Fruit fly (Drosophila melanogaster) whole organism, embryonic: Measurements from ENCODE around the gene Tango2.
A peak's percentile ranks its signal among the peaks of the same experiment; 100 is the strongest.

Experiments used
- ATbp ChIP-seq: fragments of 200-800 bp; sonication (Bioruptor generic); optimal IDR thresholded peaks from 2 replicates; lab custom pipeline; 2017; ENCODE audit warnings: missing biosample characterization, mild to moderate bottlenecking, missing genetic modification characterization, missing genetic modification reagents
- B-H2 ChIP-seq: fragments of 200-800 bp; sonication (Bioruptor generic); optimal IDR thresholded peaks from 2 replicates; lab custom pipeline; 2018; ENCODE audit warnings: missing biosample characterization, mild to moderate bottlenecking, missing genetic modification characterization
- Bgb ChIP-seq: fragments of 200-800 bp; sonication (Bioruptor generic); IDR thresholded peaks from 2 replicates; pipeline ENCODE4 v1.3.6; 2022; ENCODE audit warnings: missing biosample characterization, missing genetic modification characterization; ENCODE audit not compliant: partially characterized antibody
- Bteb2 ChIP-seq: fragments of 200-800 bp; sonication (Bioruptor generic); optimal IDR thresholded peaks from 2 replicates; lab custom pipeline; 2016; ENCODE audit warnings: missing biosample characterization, missing genetic modification characterization
- CG10147 ChIP-seq: fragments of 200-800 bp; sonication (Bioruptor generic); optimal IDR thresholded peaks from 2 replicates; lab custom pipeline; 2019; ENCODE audit warnings: missing biosample characterization, mild to moderate bottlenecking, missing genetic modification characterization, moderate library complexity
- CG12071 ChIP-seq: fragments of 200-800 bp; sonication (Bioruptor generic); optimal IDR thresholded peaks from 3 replicates; lab custom pipeline; 2018; ENCODE audit warnings: missing biosample characterization, mild to moderate bottlenecking, missing genetic modification characterization
- CG12769 ChIP-seq: fragments of 200-800 bp; sonication (Bioruptor generic); optimal IDR thresholded peaks from 2 replicates; lab custom pipeline; 2019; ENCODE audit warnings: missing biosample characterization, mild to moderate bottlenecking, missing genetic modification characterization, moderate library complexity
- CG13424 ChIP-seq: fragments of 200-800 bp; sonication (Bioruptor generic); optimal IDR thresholded peaks from 2 replicates; lab custom pipeline; 2019; ENCODE audit warnings: missing biosample characterization, mild to moderate bottlenecking, missing genetic modification characterization, moderate library complexity
- CG13624 ChIP-seq: fragments of 200-800 bp; sonication (Bioruptor generic); optimal IDR thresholded peaks from 2 replicates; lab custom pipeline; 2016; ENCODE audit warnings: missing biosample characterization, missing genetic modification characterization
- CG15269 ChIP-seq: fragments of 200-800 bp; sonication (Bioruptor generic); optimal IDR thresholded peaks from 2 replicates; lab custom pipeline; 2018; ENCODE audit warnings: missing biosample characterization, mild to moderate bottlenecking, missing genetic modification characterization, moderate library complexity
- CG15479 ChIP-seq: fragments of 200-800 bp; sonication (Bioruptor generic); optimal IDR thresholded peaks from 3 replicates; lab custom pipeline; 2019; ENCODE audit warnings: missing biosample characterization, mild to moderate bottlenecking, missing genetic modification characterization, moderate library complexity
- CG15696 ChIP-seq: fragments of 200-800 bp; sonication (Bioruptor generic); optimal IDR thresholded peaks from 2 replicates; lab custom pipeline; 2019; ENCODE audit warnings: missing biosample characterization, mild to moderate bottlenecking, missing genetic modification characterization, moderate library complexity
- CG2199 ChIP-seq: fragments of 200-800 bp; sonication (Bioruptor generic); IDR thresholded peaks from 3 replicates; pipeline ENCODE4 v1.3.6; 2022; ENCODE audit warnings: missing biosample characterization, missing genetic modification characterization
- CG31441 ChIP-seq: fragments of 200-800 bp; sonication (Bioruptor generic); IDR thresholded peaks from 2 replicates; pipeline ENCODE4 v1.3.6; 2022; ENCODE audit warnings: missing biosample characterization, missing genetic modification characterization
- CG6654 ChIP-seq: fragments of 200-800 bp; sonication (Bioruptor generic); optimal IDR thresholded peaks from 2 replicates; lab custom pipeline; 2017; ENCODE audit warnings: missing biosample characterization, mild to moderate bottlenecking, missing genetic modification characterization
- CG8290 ChIP-seq, 3 experiments: fragments of 200-800 bp; sonication (Bioruptor generic); optimal IDR thresholded peaks; 2 replicates each; lab custom pipeline; 2016 to 2019; ENCODE audit warnings: missing biosample characterization in 3 of 3, missing genetic modification characterization in 3 of 3, mild to moderate bottlenecking in 2 of 3, moderate library complexity in 1 of 3
- CG8924 ChIP-seq: fragments of 200-800 bp; optimal IDR thresholded peaks from 3 replicates; lab custom pipeline; 2019; ENCODE audit warnings: missing biosample characterization, mild to moderate bottlenecking, missing genetic modification characterization, moderate library complexity
- CG9797 ChIP-seq: fragments of 200-800 bp; sonication (Bioruptor generic); optimal IDR thresholded peaks from 3 replicates; lab custom pipeline; 2018; ENCODE audit warnings: missing biosample characterization, mild to moderate bottlenecking, missing genetic modification characterization
- Doc3 ChIP-seq: fragments of 200-800 bp; sonication (Bioruptor generic); IDR thresholded peaks from 3 replicates; pipeline ENCODE4 v1.3.6; 2022; ENCODE audit warnings: missing biosample characterization, missing genetic modification characterization; ENCODE audit not compliant: partially characterized antibody
- Dp ChIP-seq: fragments of 200-800 bp; sonication (Bioruptor generic); optimal IDR thresholded peaks from 2 replicates; lab custom pipeline; 2018; ENCODE audit warnings: missing biosample characterization, mild to moderate bottlenecking, missing genetic modification characterization, moderate library complexity
- Drgx ChIP-seq: fragments of 200-800 bp; sonication (Bioruptor generic); IDR thresholded peaks from 2 replicates; pipeline ENCODE4 v1.3.6; 2022; ENCODE audit warnings: missing biosample characterization, missing genetic modification characterization
- Fer1 ChIP-seq: fragments of 200-800 bp; sonication (Bioruptor generic); optimal IDR thresholded peaks from 2 replicates; lab custom pipeline; 2017; ENCODE audit warnings: missing biosample characterization, mild to moderate bottlenecking, missing genetic modification characterization
- Hmr ChIP-seq: fragments of 200-800 bp; sonication (Bioruptor generic); optimal IDR thresholded peaks from 3 replicates; lab custom pipeline; 2017; ENCODE audit warnings: mild to moderate bottlenecking, missing biosample characterization, missing genetic modification reagents, missing genetic modification characterization
- Hr51 ChIP-seq, 2 experiments: fragments of 200-800 bp; sonication (Bioruptor generic); optimal IDR thresholded peaks; 2 replicates in 1 of 2; 3 replicates in 1 of 2; lab custom pipeline; 2016 to 2018; ENCODE audit warnings: missing biosample characterization in 2 of 2, missing genetic modification characterization in 2 of 2, mild to moderate bottlenecking in 1 of 2, moderate library complexity in 1 of 2
- Kr ChIP-seq: fragments of 200-800 bp; sonication (Bioruptor generic); optimal IDR thresholded peaks from 2 replicates; lab custom pipeline; 2017; ENCODE audit warnings: missing biosample characterization, mild to moderate bottlenecking, missing genetic modification characterization
- Mad ChIP-seq: fragments of 200-800 bp; sonication (Bioruptor generic); optimal IDR thresholded peaks from 2 replicates; lab custom pipeline; 2016; ENCODE audit warnings: missing biosample characterization, missing genetic modification characterization
- Xbp1 ChIP-seq: fragments of 200-800 bp; sonication (Bioruptor generic); optimal IDR thresholded peaks from 3 replicates; lab custom pipeline; 2016; ENCODE audit warnings: missing biosample characterization, mild to moderate bottlenecking, missing genetic modification characterization
- amos ChIP-seq: fragments of 200-800 bp; sonication (Bioruptor generic); IDR thresholded peaks from 2 replicates; pipeline ENCODE4 v1.3.6; 2022; ENCODE audit warnings: missing biosample characterization, missing genetic modification characterization; ENCODE audit not compliant: partially characterized antibody
- bab2 ChIP-seq: fragments of 200-800 bp; sonication (Bioruptor generic); optimal IDR thresholded peaks from 2 replicates; lab custom pipeline; 2016; ENCODE audit warnings: missing biosample characterization, missing genetic modification characterization
- br ChIP-seq: fragments of >200 bp; optimal IDR thresholded peaks from 2 replicates; lab custom pipeline; 2017
- chif ChIP-seq, 2 experiments: fragments of 200-800 bp; sonication (Bioruptor generic); optimal IDR thresholded peaks; 3 replicates each; lab custom pipeline; 2016; ENCODE audit warnings: missing biosample characterization in 2 of 2, missing genetic modification characterization in 2 of 2
- crol ChIP-seq: fragments of 200-800 bp; sonication (Bioruptor generic); IDR thresholded peaks from 2 replicates; pipeline ENCODE4 v1.3.6; 2022; ENCODE audit warnings: missing biosample characterization, missing genetic modification characterization
- dan ChIP-seq: fragments of 200-800 bp; sonication (Bioruptor generic); IDR thresholded peaks from 2 replicates; pipeline ENCODE4 v1.3.6; 2022; ENCODE audit warnings: missing biosample characterization, missing genetic modification characterization
- dmrt11E ChIP-seq: fragments of 200-800 bp; sonication (Bioruptor generic); optimal IDR thresholded peaks from 3 replicates; lab custom pipeline; 2018; ENCODE audit warnings: missing biosample characterization, mild to moderate bottlenecking, missing genetic modification characterization, moderate library complexity
- en ChIP-seq: fragments of 200-800 bp; sonication (Bioruptor generic); optimal IDR thresholded peaks from 2 replicates; lab custom pipeline; 2016; ENCODE audit warnings: missing biosample characterization, missing genetic modification characterization
- eve ChIP-seq, 2 experiments: fragments of >200 bp; optimal IDR thresholded peaks; 2 replicates each; lab custom pipeline; 2017; ENCODE audit warnings: missing biosample characterization in 2 of 2, missing genetic modification characterization in 2 of 2
- exex ChIP-seq: fragments of 200-800 bp; sonication (Bioruptor generic); optimal IDR thresholded peaks from 4 replicates; lab custom pipeline; 2018; ENCODE audit warnings: missing biosample characterization, mild to moderate bottlenecking, missing genetic modification characterization, moderate library complexity
- gem ChIP-seq: fragments of 200-800 bp; sonication (Bioruptor generic); optimal IDR thresholded peaks from 2 replicates; lab custom pipeline; 2019; ENCODE audit warnings: missing biosample characterization, mild to moderate bottlenecking, missing genetic modification characterization, moderate library complexity
- grau ChIP-seq: fragments of 200-800 bp; optimal IDR thresholded peaks from 3 replicates; lab custom pipeline; 2019; ENCODE audit warnings: missing biosample characterization, mild to moderate bottlenecking, missing genetic modification characterization, moderate library complexity
- jumu ChIP-seq: fragments of 200-800 bp; sonication (Bioruptor generic); optimal IDR thresholded peaks from 3 replicates; lab custom pipeline; 2016; ENCODE audit warnings: missing biosample characterization, missing genetic modification characterization
- kay ChIP-seq: fragments of 200-800 bp; sonication (Bioruptor generic); optimal IDR thresholded peaks from 2 replicates; lab custom pipeline; 2016; ENCODE audit warnings: missing biosample characterization, missing genetic modification characterization
- knrl ChIP-seq: fragments of 200-800 bp; sonication (Bioruptor generic); IDR thresholded peaks from 3 replicates; pipeline ENCODE4 v1.3.6; 2022; ENCODE audit warnings: missing biosample characterization, missing genetic modification characterization; ENCODE audit not compliant: partially characterized antibody
- mam ChIP-seq: fragments of 200-800 bp; sonication (Bioruptor generic); optimal IDR thresholded peaks from 3 replicates; lab custom pipeline; 2016; ENCODE audit warnings: missing biosample characterization, missing genetic modification characterization
- pan ChIP-seq, 4 experiments: fragments of >200 bp in 3 of 4; fragments of 200-800 bp in 1 of 4; sonication (Bioruptor generic) in 1 of 4; optimal IDR thresholded peaks in 3 of 4; IDR thresholded peaks in 1 of 4; 2 replicates each; pipeline versions ENCODE4 v1.3.6 to Lab custom; 2017 to 2022; ENCODE audit warnings: missing biosample characterization in 2 of 4, missing genetic modification characterization in 2 of 4, mixed read lengths in 1 of 4
- tna ChIP-seq: fragments of 200-800 bp; sonication (Bioruptor generic); IDR thresholded peaks from 2 replicates; pipeline ENCODE4 v1.3.6; 2022; ENCODE audit warnings: missing biosample characterization, missing genetic modification characterization; ENCODE audit not compliant: partially characterized antibody
- tup ChIP-seq: fragments of 200-800 bp; sonication (Bioruptor generic); optimal IDR thresholded peaks from 2 replicates; lab custom pipeline; 2016; ENCODE audit warnings: missing biosample characterization, mild to moderate bottlenecking, missing genetic modification characterization, moderate library complexity
- vvl ChIP-seq: fragments of 200-800 bp; sonication (Bioruptor generic); IDR thresholded peaks from 2 replicates; pipeline ENCODE4 v1.3.6; 2022; ENCODE audit warnings: missing biosample characterization, missing genetic modification characterization

The Tango2 gene

dm6 chrX:13625888-13626578, 9.2 kb downstream of the Tango2 start (continued):
- no peak for TF ChIP-seq CG13424 (tag; lab: Kevin White, UChicago)
- no peak for TF ChIP-seq CG31441 (GFP tag; lab: Robert Waterston, UW)
- no peak for TF ChIP-seq Bgb (GFP tag; lab: Robert Waterston, UW)
- no peak for TF ChIP-seq Mad
- no peak for TF ChIP-seq en (GFP tag; lab: Kevin White, UChicago)
- TF ChIP-seq chif (GFP tag; optimal IDR thresholded peaks at IDR 0.05; lab: Kevin White, UChicago): no peak
- TF ChIP-seq bab2 (GFP tag; lab: Kevin White, UChicago): no peak
- TF ChIP-seq vvl (GFP tag; lab: Robert Waterston, UW): no peak
- no peak for TF ChIP-seq knrl (GFP tag; lab: Robert Waterston, UW)
- peak; percentile 48 for TF ChIP-seq gem (tag; lab: Kevin White, UChicago)
- TF ChIP-seq jumu (GFP tag; lab: Kevin White, UChicago): no peak
- peak; percentile 55 for TF ChIP-seq CG12071

- TF ChIP-seq kay (GFP tag; lab: Kevin White, UChicago): peak; percentile 62
- no peak for TF ChIP-seq pan (optimal IDR thresholded peaks at IDR 0.05; lab: Kevin White, UChicago)
- TF ChIP-seq pan (GFP tag; optimal IDR thresholded peaks at IDR 0.05 in 1 of 2, IDR thresholded peaks at IDR 0.05 in 1 of 2): peak in 1 of 2 experiments; percentile 73
- peak; percentile 83 for TF ChIP-seq mam (GFP tag; lab: Kevin White, UChicago)
- TF ChIP-seq CG13624: peak; percentile 83
- TF ChIP-seq ATbp (GFP tag; lab: Kevin White, UChicago): peak; percentile 56
- TF ChIP-seq CG15269 (tag; lab: Kevin White, UChicago): peak; percentile 86
- peak; percentile 46 for TF ChIP-seq exex (tag; lab: Kevin White, UChicago)
- peak; percentile 53 for TF ChIP-seq CG12769 (tag; lab: Kevin White, UChicago)
- TF ChIP-seq en (GFP tag; lab: Kevin White, UChicago): peak; percentile 58
- peak; percentile 60; the same call in 1 of the 3 replicates for TF ChIP-seq CG2199 (GFP tag; lab: Robert Waterston, UW)
- no peak for TF ChIP-seq amos (GFP tag; lab: Robert Waterston, UW)
- no peak for TF ChIP-seq Dp (GFP tag; lab: Kevin White, UChicago)
- no peak for TF ChIP-seq CG8290 (GFP tag; optimal IDR thresholded peaks at IDR 0.05; lab: Kevin White, UChicago)
- TF ChIP-seq CG8290 (tag; optimal IDR thresholded peaks at IDR 0.05; lab: Kevin White, UChicago): peak in 1 of 2 experiments; percentile 66
- peak; percentile 58 for TF ChIP-seq Bteb2 (GFP tag; lab: Kevin White, UChicago)
- peak; percentile 54 for TF ChIP-seq CG8924
- no peak for TF ChIP-seq eve (GFP tag; optimal IDR thresholded peaks at IDR 0.05; lab: Kevin White, UChicago)
- no peak for TF ChIP-seq crol (GFP tag; lab: Robert Waterston, UW)
- TF ChIP-seq grau: peak; percentile 98
- 0 out of 2 replicates have a peak, but pooled peaks have one; percentile 13 for TF ChIP-seq Drgx
- TF ChIP-seq CG9797 (GFP tag; lab: Kevin White, UChicago): no peak
- TF ChIP-seq Fer1 (GFP tag; lab: Kevin White, UChicago): peak; percentile 88
- TF ChIP-seq CG6654 (GFP tag; lab: Kevin White, UChicago): peak; percentile 0
- no peak for TF ChIP-seq Kr (GFP tag; lab: Kevin White, UChicago)
- no peak for TF ChIP-seq tna
- TF ChIP-seq Hr51 (GFP tag; optimal IDR thresholded peaks at IDR 0.05; lab: Kevin White, UChicago): peak; percentile 34 to 82
- TF ChIP-seq Hmr: peak; percentile 84
- peak; percentile 29 for TF ChIP-seq CG15696 (tag; lab: Kevin White, UChicago)
- TF ChIP-seq Xbp1: peak; percentile 56
- peak; percentile 43 for TF ChIP-seq dmrt11E (tag; lab: Kevin White, UChicago)
- no peak for TF ChIP-seq tup (GFP tag; lab: Kevin White, UChicago)
- TF ChIP-seq B-H2 (GFP tag; lab: Kevin White, UChicago): peak; percentile 67
- no peak for TF ChIP-seq br (lab: Kevin White, UChicago)
- TF ChIP-seq Doc3: no peak
- TF ChIP-seq CG15479: no peak
- TF ChIP-seq dan: no peak
- TF ChIP-seq CG10147 (GFP tag; lab: Kevin White, UChicago): peak; percentile 70
Observed at dm6 chrX:13626579-13626894, 9.7 kb downstream of the Tango2 start.
